Worm (Caenorhabditis elegans) whole organism, L3 larva: ENCODE measurements around the gene cyp-33C9.

Experiments used
- R02D3.7 ChIP-seq: fragments of 150-350 bp; optimal IDR thresholded peaks from 2 replicates; lab custom pipeline; 2014; ENCODE audit warnings: missing biosample characterization, missing genetic modification characterization
- ZK546.5 ChIP-seq: sonication (generic microtip); optimal IDR thresholded peaks from 2 replicates; lab custom pipeline; 2017; ENCODE audit warnings: missing biosample characterization, missing genetic modification characterization
- aly-2 ChIP-seq: fragments of 150-350 bp; optimal IDR thresholded peaks from 2 replicates; lab custom pipeline; 2014; ENCODE audit warnings: missing biosample characterization, missing genetic modification characterization
- ama-1 ChIP-seq: fragments of 150-350 bp; optimal IDR thresholded peaks from 2 replicates; lab custom pipeline; 2018
- ceh-28 ChIP-seq: fragments of 150-350 bp; optimal IDR thresholded peaks from 2 replicates; lab custom pipeline; 2014; ENCODE audit warnings: missing biosample characterization, missing genetic modification reagents, missing genetic modification characterization
- ceh-9 ChIP-seq: sonication (generic microtip); optimal IDR thresholded peaks from 2 replicates; lab custom pipeline; 2018; ENCODE audit warnings: missing biosample characterization, missing genetic modification characterization
- daf-12 ChIP-seq: fragments of 150-350 bp; optimal IDR thresholded peaks from 2 replicates; lab custom pipeline; 2014; ENCODE audit warnings: missing biosample characterization, missing genetic modification reagents, missing genetic modification characterization
- egl-27 ChIP-seq: sonication (generic microtip); optimal IDR thresholded peaks from 4 replicates; lab custom pipeline; 2017; ENCODE audit warnings: missing biosample characterization, missing genetic modification reagents, missing genetic modification characterization
- egl-5 ChIP-seq: fragments of 150-350 bp; optimal IDR thresholded peaks from 2 replicates; lab custom pipeline; 2017; ENCODE audit warnings: missing biosample characterization, missing genetic modification reagents, missing genetic modification characterization, inconsistent platforms
- elt-2 ChIP-seq: sonication (generic microtip); optimal IDR thresholded peaks from 2 replicates; lab custom pipeline; 2016; ENCODE audit warnings: missing genetic modification reagents, mild to moderate bottlenecking, missing genetic modification characterization, missing compliant biosample characterization
- elt-3 ChIP-seq, 3 experiments: fragments of 150-350 bp in 1 of 3; sonication (generic microtip) in 2 of 3; optimal IDR thresholded peaks; 2 replicates in 2 of 3; 4 replicates in 1 of 3; lab custom pipeline; 2014 to 2017; ENCODE audit warnings: missing biosample characterization in 3 of 3, missing genetic modification characterization in 3 of 3
- eor-1 ChIP-seq, 2 experiments: fragments of 150-350 bp; optimal IDR thresholded peaks; 2 replicates each; lab custom pipeline; 2014 to 2018; ENCODE audit warnings: missing biosample characterization in 2 of 2, missing genetic modification characterization in 2 of 2
- fkh-10 ChIP-seq: sonication (generic microtip); optimal IDR thresholded peaks from 2 replicates; lab custom pipeline; 2017; ENCODE audit warnings: missing biosample characterization, missing genetic modification reagents, missing genetic modification characterization
- fkh-2 ChIP-seq: fragments of 150-350 bp; optimal IDR thresholded peaks from 2 replicates; lab custom pipeline; 2014; ENCODE audit warnings: missing biosample characterization, missing genetic modification reagents, missing genetic modification characterization
- hmg-11 ChIP-seq: sonication (generic microtip); optimal IDR thresholded peaks from 2 replicates; lab custom pipeline; 2016; ENCODE audit warnings: missing genetic modification characterization, missing compliant biosample characterization
- lin-15B ChIP-seq: fragments of 150-350 bp; optimal IDR thresholded peaks from 2 replicates; lab custom pipeline; 2014; ENCODE audit warnings: missing biosample characterization, missing genetic modification characterization
- lin-39 ChIP-seq: fragments of 150-350 bp; optimal IDR thresholded peaks from 2 replicates; lab custom pipeline; 2018; ENCODE audit warnings: missing biosample characterization, missing genetic modification reagents, missing genetic modification characterization
- mdl-1 ChIP-seq: fragments of 150-350 bp; optimal IDR thresholded peaks from 2 replicates; lab custom pipeline; 2014; ENCODE audit warnings: missing biosample characterization, missing genetic modification characterization
- mml-1 ChIP-seq: fragments of 150-350 bp; sonication (generic microtip); optimal IDR thresholded peaks from 3 replicates; lab custom pipeline; 2014; ENCODE audit warnings: missing biosample characterization, missing genetic modification characterization
- nfya-1 ChIP-seq: sonication (generic microtip); optimal IDR thresholded peaks from 2 replicates; lab custom pipeline; 2017; ENCODE audit warnings: missing genetic modification characterization, mild to moderate bottlenecking, missing compliant biosample characterization, antibody characterized with exemption, moderate library complexity; ENCODE audit not compliant: insufficient read depth
- nhr-11 ChIP-seq: fragments of 150-350 bp; optimal IDR thresholded peaks from 2 replicates; lab custom pipeline; 2014; ENCODE audit warnings: missing biosample characterization, missing genetic modification characterization
- nhr-23 ChIP-seq: fragments of 150-350 bp; optimal IDR thresholded peaks from 2 replicates; lab custom pipeline; 2014; ENCODE audit warnings: missing biosample characterization, missing genetic modification reagents, missing genetic modification characterization
- nhr-237 ChIP-seq: fragments of 150-350 bp; optimal IDR thresholded peaks from 2 replicates; lab custom pipeline; 2014; ENCODE audit warnings: missing biosample characterization, missing genetic modification characterization
- nhr-25 ChIP-seq: sonication (generic microtip); optimal IDR thresholded peaks from 2 replicates; lab custom pipeline; 2017; ENCODE audit warnings: missing biosample characterization, missing genetic modification characterization
- nhr-28 ChIP-seq: fragments of 150-350 bp; optimal IDR thresholded peaks from 2 replicates; lab custom pipeline; 2014; ENCODE audit warnings: missing biosample characterization, missing genetic modification characterization
- nhr-43 ChIP-seq: sonication (generic microtip); optimal IDR thresholded peaks from 2 replicates; lab custom pipeline; 2016; ENCODE audit warnings: mild to moderate bottlenecking, missing genetic modification characterization, missing compliant biosample characterization; ENCODE audit not compliant: poor library complexity, severe bottlenecking
- nhr-67 ChIP-seq: fragments of 150-350 bp; optimal IDR thresholded peaks from 2 replicates; lab custom pipeline; 2014; ENCODE audit warnings: missing biosample characterization, missing genetic modification characterization
- nhr-76 ChIP-seq: fragments of 150-350 bp; sonication (generic microtip); optimal IDR thresholded peaks from 5 replicates; lab custom pipeline; 2014; ENCODE audit warnings: missing biosample characterization, missing genetic modification characterization
- nhr-77 ChIP-seq: fragments of 150-350 bp; optimal IDR thresholded peaks from 2 replicates; lab custom pipeline; 2014; ENCODE audit warnings: missing biosample characterization, missing genetic modification characterization
- pha-4 ChIP-seq: fragments of 150-350 bp; optimal IDR thresholded peaks from 2 replicates; lab custom pipeline; 2014; ENCODE audit warnings: missing biosample characterization, missing genetic modification reagents, missing genetic modification characterization
- pqm-1 ChIP-seq: fragments of 150-350 bp; optimal IDR thresholded peaks from 2 replicates; lab custom pipeline; 2017; ENCODE audit warnings: missing biosample characterization, missing genetic modification characterization, inconsistent platforms
- sea-2 ChIP-seq: fragments of 150-350 bp; sonication (generic microtip); optimal IDR thresholded peaks from 4 replicates; lab custom pipeline; 2014; ENCODE audit warnings: missing biosample characterization, missing genetic modification reagents, missing genetic modification characterization
- skn-1 ChIP-seq: fragments of 150-350 bp; optimal IDR thresholded peaks from 2 replicates; lab custom pipeline; 2014; ENCODE audit warnings: missing biosample characterization, missing genetic modification characterization
- unc-39 ChIP-seq: sonication (generic microtip); optimal IDR thresholded peaks from 4 replicates; lab custom pipeline; 2017; ENCODE audit warnings: missing biosample characterization, missing genetic modification characterization
- unc-62 ChIP-seq: fragments of 150-350 bp; sonication (generic microtip); optimal IDR thresholded peaks from 4 replicates; lab custom pipeline; 2014; ENCODE audit warnings: missing biosample characterization, missing genetic modification reagents, missing genetic modification characterization
- ztf-11 ChIP-seq: fragments of 150-350 bp; optimal IDR thresholded peaks from 2 replicates; lab custom pipeline; 2014; ENCODE audit warnings: missing biosample characterization, missing genetic modification characterization
- ztf-4 ChIP-seq: fragments of 150-350 bp; optimal IDR thresholded peaks from 2 replicates; lab custom pipeline; 2014; ENCODE audit warnings: missing biosample characterization, missing genetic modification characterization

cyp-33C9 gene

ce11 chrV:3058996-3059395 lies 35.4 kb downstream of the cyp-33C9 start, which contains the start of gene str-244:
Gene str-244 (minus strand): TSS chrV:3059096.
- TF ChIP-seq aly-2: no peak
- TF ChIP-seq lin-39: no peak
- no peak for TF ChIP-seq nhr-67
- no peak for TF ChIP-seq R02D3.7 (tag; lab: Kevin White, UChicago)
- no peak for TF ChIP-seq skn-1 (tag; lab: Kevin White, UChicago)
- TF ChIP-seq nhr-76 (tag; lab: Kevin White, UChicago): no peak
- TF ChIP-seq ceh-9 (tag; lab: Kevin White, UChicago): no peak
- no peak for TF ChIP-seq ztf-4 (tag; lab: Kevin White, UChicago)
- TF ChIP-seq elt-3 (tag; optimal IDR thresholded peaks at IDR 0.05; lab: Kevin White, UChicago): no peak
- TF ChIP-seq lin-15B (tag; lab: Kevin White, UChicago): no peak
- TF ChIP-seq sea-2 (GFP tag; lab: Kevin White, UChicago): no peak
- TF ChIP-seq eor-1 (tag; optimal IDR thresholded peaks at IDR 0.05; lab: Kevin White, UChicago): no peak
- no peak for TF ChIP-seq daf-12 (tag; lab: Kevin White, UChicago)
- TF ChIP-seq egl-27 (tag; lab: Kevin White, UChicago): no peak
- no peak for TF ChIP-seq nhr-77

DNA sequence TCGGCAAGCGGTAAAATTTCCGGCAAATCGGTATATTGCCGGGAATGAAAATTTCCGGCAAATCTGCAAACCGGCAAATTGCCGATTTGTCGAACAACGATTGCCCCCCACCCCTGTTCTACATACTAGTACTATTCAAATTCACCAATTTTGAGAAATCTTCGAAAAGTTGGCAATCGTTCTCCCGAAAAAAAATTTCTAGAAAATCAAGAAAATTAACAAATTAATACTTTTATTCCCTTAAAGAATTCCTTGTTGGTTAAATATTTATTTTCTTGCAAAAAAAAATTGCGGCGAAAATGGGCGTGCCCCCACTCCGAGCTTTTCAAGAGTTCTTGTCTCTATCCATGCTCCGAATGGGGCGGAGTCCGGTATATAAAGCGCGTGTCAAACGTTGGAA lies 40.1 kb downstream of the cyp-33C9 start, which contains the start of gene C50H11.8:
Gene C50H11.8, plus strand, starts transcription at position 301 of the 400 bp plus-strand sequence.
- no peak for TF ChIP-seq ceh-28
- no peak for TF ChIP-seq nhr-77
- no peak for TF ChIP-seq ztf-11 (tag; lab: Kevin White, UChicago)
- no peak for TF ChIP-seq nhr-28 (tag; lab: Kevin White, UChicago)
- no peak for TF ChIP-seq nhr-76 (tag; lab: Kevin White, UChicago)
- TF ChIP-seq mml-1: no peak
- no peak for TF ChIP-seq nhr-67

- TF ChIP-seq R02D3.7 (tag; lab: Kevin White, UChicago) (no peak), nhr-237 (no peak), unc-39 (tag; lab: Kevin White, UChicago) (no peak), eor-1 (tag; optimal IDR thresholded peaks at IDR 0.05; lab: Kevin White, UChicago) (no peak), elt-2 (tag; lab: Kevin White, UChicago) (no peak), nfya-1 (tag; lab: Kevin White, UChicago) (no peak), pqm-1 (tag; lab: Kevin White, UChicago) (no peak), mml-1 (no peak), fkh-10 (no peak), mdl-1 (tag; lab: Kevin White, UChicago) (no peak), nhr-11 (tag; lab: Kevin White, UChicago) (no peak), nhr-28 (tag; lab: Kevin White, UChicago) (no peak), lin-39 (no peak), elt-3 (tag; optimal IDR thresholded peaks at IDR 0.05; lab: Kevin White, UChicago) (no peak), ama-1 (lab: Kevin White, UChicago) (no peak), pha-4 (no peak)
- TF ChIP-seq, all 47 proteins: peak for 0
Measured at ce11 chrV:3046364-3046763, 48.0 kb downstream of the cyp-33C9 start.

DNA sequence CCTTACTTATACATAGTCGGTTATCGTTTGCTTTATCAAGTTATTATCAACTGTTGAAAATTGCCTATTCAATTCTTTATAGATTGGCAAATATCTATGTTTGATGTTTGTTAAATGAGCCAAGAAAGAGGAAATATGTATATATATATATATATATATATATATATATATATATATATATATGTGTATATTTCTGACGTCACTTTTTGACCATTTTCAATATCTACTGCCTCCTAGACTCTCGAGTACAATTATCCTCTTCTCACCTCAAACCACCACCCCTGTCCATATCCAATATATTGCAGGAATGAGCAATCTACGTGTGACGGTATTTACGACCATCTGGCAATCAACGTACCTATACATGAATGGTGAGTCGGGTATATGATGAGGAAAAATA lies 49.5 kb downstream of the cyp-33C9 start, which contains the start of gene F59D6.1:
Gene F59D6.1, plus strand, starts transcription at position 301 of the 400 bp plus-strand sequence.
- no peak for TF ChIP-seq nhr-11 (tag; lab: Kevin White, UChicago)
- TF ChIP-seq nhr-23 (tag; lab: Kevin White, UChicago): no peak
- no peak for TF ChIP-seq nhr-43
- no peak for TF ChIP-seq pqm-1 (tag; lab: Kevin White, UChicago)
- no peak for TF ChIP-seq lin-39
- TF ChIP-seq fkh-2 (tag; lab: Kevin White, UChicago): no peak
- TF ChIP-seq eor-1 (tag; optimal IDR thresholded peaks at IDR 0.05; lab: Kevin White, UChicago): no peak
- TF ChIP-seq nhr-25 (tag; lab: Kevin White, UChicago): no peak
- TF ChIP-seq ztf-4 (tag; lab: Kevin White, UChicago): no peak
- no peak for TF ChIP-seq hmg-11 (tag; lab: Kevin White, UChicago)
- no peak for TF ChIP-seq ZK546.5 (tag; lab: Kevin White, UChicago)
- no peak for TF ChIP-seq aly-2
- no peak for TF ChIP-seq nhr-76 (tag; lab: Kevin White, UChicago)
- TF ChIP-seq lin-15B (tag; lab: Kevin White, UChicago): no peak
- no peak for TF ChIP-seq ztf-11 (tag; lab: Kevin White, UChicago)
- no peak for TF ChIP-seq elt-3 (tag; optimal IDR thresholded peaks at IDR 0.05; lab: Kevin White, UChicago)
- no peak for TF ChIP-seq unc-62 (GFP tag; lab: Kevin White, UChicago)
- no peak for TF ChIP-seq egl-5 (tag; lab: Kevin White, UChicago)
- TF ChIP-seq fkh-10: no peak
